Fruit fly (Drosophila melanogaster) whole organism, embryonic: ENCODE results near the gene CG43799.

Experiments used
- ATbp ChIP-seq: fragments of 200-800 bp; sonication (Bioruptor generic); optimal IDR thresholded peaks from 2 replicates; lab custom pipeline; 2017; ENCODE audit warnings: missing biosample characterization, mild to moderate bottlenecking, missing genetic modification characterization, missing genetic modification reagents
- Abd-B ChIP-seq: fragments of 200-800 bp; sonication (Bioruptor generic); optimal IDR thresholded peaks from 2 replicates; lab custom pipeline; 2018; ENCODE audit warnings: missing biosample characterization, mild to moderate bottlenecking, missing genetic modification characterization, moderate library complexity
- B-H1 ChIP-seq: fragments of 200-800 bp; sonication (Bioruptor generic); IDR thresholded peaks from 3 replicates; pipeline ENCODE4 v1.3.6; 2022; ENCODE audit warnings: missing biosample characterization, missing genetic modification characterization
- CG10147 ChIP-seq: fragments of 200-800 bp; sonication (Bioruptor generic); optimal IDR thresholded peaks from 2 replicates; lab custom pipeline; 2019; ENCODE audit warnings: missing biosample characterization, mild to moderate bottlenecking, missing genetic modification characterization, moderate library complexity
- CG10267 ChIP-seq: fragments of 200-800 bp; sonication (Bioruptor generic); optimal IDR thresholded peaks from 2 replicates; lab custom pipeline; 2018; ENCODE audit warnings: missing biosample characterization, mild to moderate bottlenecking, missing genetic modification characterization, moderate library complexity
- CG10462 ChIP-seq: fragments of 200-800 bp; sonication (Bioruptor generic); optimal IDR thresholded peaks from 2 replicates; lab custom pipeline; 2016; ENCODE audit warnings: missing biosample characterization, missing genetic modification characterization
- CG12104 ChIP-seq: fragments of 200-800 bp; sonication (Bioruptor generic); optimal IDR thresholded peaks from 3 replicates; lab custom pipeline; 2016; ENCODE audit warnings: missing biosample characterization, missing genetic modification characterization
- CG13894 ChIP-seq: fragments of 200-800 bp; sonication (Bioruptor generic); optimal IDR thresholded peaks from 3 replicates; lab custom pipeline; 2018; ENCODE audit warnings: missing biosample characterization, mild to moderate bottlenecking, missing genetic modification characterization, moderate library complexity
- CG15696 ChIP-seq: fragments of 200-800 bp; sonication (Bioruptor generic); optimal IDR thresholded peaks from 2 replicates; lab custom pipeline; 2019; ENCODE audit warnings: missing biosample characterization, mild to moderate bottlenecking, missing genetic modification characterization, moderate library complexity
- CG17361 ChIP-seq: fragments of 200-800 bp; sonication (Bioruptor generic); IDR thresholded peaks from 3 replicates; pipeline ENCODE4 v1.3.6; 2022; ENCODE audit warnings: missing biosample characterization, missing genetic modification characterization
- CG2199 ChIP-seq: fragments of 200-800 bp; sonication (Bioruptor generic); IDR thresholded peaks from 3 replicates; pipeline ENCODE4 v1.3.6; 2022; ENCODE audit warnings: missing biosample characterization, missing genetic modification characterization
- CG2202 ChIP-seq: fragments of 200-800 bp; sonication (Bioruptor generic); optimal IDR thresholded peaks from 2 replicates; lab custom pipeline; 2018; ENCODE audit warnings: missing biosample characterization, mild to moderate bottlenecking, missing genetic modification characterization
- CG31388 ChIP-seq: fragments of 200-800 bp; sonication (Bioruptor generic); optimal IDR thresholded peaks from 2 replicates; lab custom pipeline; 2016; ENCODE audit warnings: missing biosample characterization, missing genetic modification characterization
- CG34224 ChIP-seq: fragments of 200-800 bp; sonication (Bioruptor generic); IDR thresholded peaks from 3 replicates; pipeline ENCODE4 v1.3.6; 2022; ENCODE audit warnings: missing biosample characterization, missing genetic modification characterization; ENCODE audit not compliant: partially characterized antibody
- CG3995 ChIP-seq: fragments of 200-800 bp; sonication (Bioruptor generic); optimal IDR thresholded peaks from 3 replicates; lab custom pipeline; 2016; ENCODE audit warnings: missing biosample characterization, missing genetic modification characterization
- CG4282 ChIP-seq: fragments of 200-800 bp; sonication (Bioruptor generic); optimal IDR thresholded peaks from 2 replicates; lab custom pipeline; 2016; ENCODE audit warnings: missing biosample characterization, missing genetic modification characterization
- CG6683 ChIP-seq: fragments of 200-800 bp; sonication (Bioruptor generic); optimal IDR thresholded peaks from 2 replicates; lab custom pipeline; 2017; ENCODE audit warnings: missing biosample characterization, mild to moderate bottlenecking, missing genetic modification characterization, missing genetic modification reagents
- CG9215 ChIP-seq: fragments of 200-800 bp; sonication (Bioruptor generic); IDR thresholded peaks from 2 replicates; pipeline ENCODE4 v1.3.6; 2022; ENCODE audit warnings: missing biosample characterization, missing genetic modification characterization
- CG9932 ChIP-seq: fragments of 200-800 bp; sonication (Bioruptor generic); IDR thresholded peaks from 2 replicates; pipeline ENCODE4 v1.3.6; 2022; ENCODE audit warnings: missing biosample characterization, missing genetic modification characterization
- CHES-1-like ChIP-seq: fragments of 200-800 bp; sonication (Bioruptor generic); optimal IDR thresholded peaks from 2 replicates; lab custom pipeline; 2016; ENCODE audit warnings: missing biosample characterization, missing genetic modification characterization
- CrebB ChIP-seq: fragments of 200-800 bp; sonication (Bioruptor generic); optimal IDR thresholded peaks from 3 replicates; lab custom pipeline; 2018; ENCODE audit warnings: missing biosample characterization, mild to moderate bottlenecking, missing genetic modification characterization
- D19B ChIP-seq: fragments of 200-800 bp; sonication (Bioruptor generic); optimal IDR thresholded peaks from 2 replicates; lab custom pipeline; 2017; ENCODE audit warnings: missing biosample characterization, mild to moderate bottlenecking, missing genetic modification characterization
- Dip2 ChIP-seq: fragments of 200-800 bp; sonication (Bioruptor generic); IDR thresholded peaks from 2 replicates; pipeline ENCODE4 v1.3.6; 2022; ENCODE audit warnings: missing biosample characterization, missing genetic modification characterization
- Dll ChIP-seq: fragments of 200-800 bp; sonication (Bioruptor generic); IDR thresholded peaks from 4 replicates; pipeline ENCODE4 v1.3.6; 2022; ENCODE audit warnings: missing biosample characterization, missing genetic modification characterization; ENCODE audit not compliant: partially characterized antibody
- HLH4C ChIP-seq: fragments of 200-800 bp; sonication (Bioruptor generic); IDR thresholded peaks from 3 replicates; pipeline ENCODE4 v1.3.6; 2022; ENCODE audit warnings: missing biosample characterization, missing genetic modification characterization; ENCODE audit not compliant: partially characterized antibody
- Mes4 ChIP-seq: fragments of 200-800 bp; sonication (Bioruptor generic); optimal IDR thresholded peaks from 2 replicates; lab custom pipeline; 2016; ENCODE audit warnings: missing biosample characterization, missing genetic modification characterization
- Nf-YC ChIP-seq: fragments of 200-800 bp; optimal IDR thresholded peaks from 3 replicates; lab custom pipeline; 2019; ENCODE audit warnings: missing biosample characterization, mild to moderate bottlenecking, missing genetic modification characterization, moderate library complexity
- Stat92E ChIP-seq, 3 experiments: fragments of >200 bp in 2 of 3; fragments of 200-800 bp in 1 of 3; sonication (Bioruptor generic) in 1 of 3; optimal IDR thresholded peaks; 2 replicates each; lab custom pipeline; 2017 to 2019; ENCODE audit warnings: missing biosample characterization in 3 of 3, missing genetic modification characterization in 3 of 3, mild to moderate bottlenecking in 1 of 3, moderate library complexity in 1 of 3
- Taf1 ChIP-seq: fragments of 200-800 bp; sonication (Bioruptor generic); IDR thresholded peaks from 2 replicates; pipeline ENCODE4 v1.3.6; 2022; ENCODE audit warnings: missing biosample characterization, missing genetic modification characterization
- al ChIP-seq: fragments of 200-800 bp; sonication (Bioruptor generic); IDR thresholded peaks from 2 replicates; pipeline ENCODE4 v1.3.6; 2022; ENCODE audit warnings: missing biosample characterization, missing genetic modification characterization
- ap ChIP-seq: fragments of 200-800 bp; sonication (Bioruptor generic); IDR thresholded peaks from 2 replicates; pipeline ENCODE4 v1.3.6; 2022; ENCODE audit warnings: missing biosample characterization, missing genetic modification characterization
- br ChIP-seq: fragments of >200 bp; optimal IDR thresholded peaks from 2 replicates; lab custom pipeline; 2017
- bsh ChIP-seq, 2 experiments: fragments of 200-800 bp; sonication (Bioruptor generic); optimal IDR thresholded peaks; 2 replicates each; lab custom pipeline; 2017 to 2018; ENCODE audit warnings: mild to moderate bottlenecking in 2 of 2, missing biosample characterization in 2 of 2, missing genetic modification characterization in 2 of 2, moderate library complexity in 1 of 2
- ci ChIP-seq: fragments of 200-800 bp; sonication (Bioruptor generic); IDR thresholded peaks from 3 replicates; pipeline ENCODE4 v1.3.6; 2022; ENCODE audit warnings: missing biosample characterization, missing genetic modification characterization
- dm ChIP-seq: fragments of 200-800 bp; sonication (Bioruptor generic); optimal IDR thresholded peaks from 3 replicates; lab custom pipeline; 2016; ENCODE audit warnings: missing biosample characterization, missing genetic modification characterization
- eyg ChIP-seq: fragments of 200-800 bp; sonication (Bioruptor generic); optimal IDR thresholded peaks from 3 replicates; lab custom pipeline; 2016; ENCODE audit warnings: missing biosample characterization, missing genetic modification characterization
- gem ChIP-seq: fragments of 200-800 bp; sonication (Bioruptor generic); optimal IDR thresholded peaks from 2 replicates; lab custom pipeline; 2019; ENCODE audit warnings: missing biosample characterization, mild to moderate bottlenecking, missing genetic modification characterization, moderate library complexity
- gfzf ChIP-seq: fragments of 200-800 bp; sonication (Bioruptor generic); optimal IDR thresholded peaks from 2 replicates; lab custom pipeline; 2016; ENCODE audit warnings: missing biosample characterization, mild to moderate bottlenecking, missing genetic modification characterization, moderate library complexity
- grau ChIP-seq: fragments of 200-800 bp; optimal IDR thresholded peaks from 3 replicates; lab custom pipeline; 2019; ENCODE audit warnings: missing biosample characterization, mild to moderate bottlenecking, missing genetic modification characterization, moderate library complexity
- ind ChIP-seq: fragments of 200-800 bp; sonication (Bioruptor generic); optimal IDR thresholded peaks from 3 replicates; lab custom pipeline; 2016; ENCODE audit warnings: missing biosample characterization, missing genetic modification characterization
- odd ChIP-seq: fragments of 200-800 bp; sonication (Bioruptor generic); optimal IDR thresholded peaks from 2 replicates; lab custom pipeline; 2017; ENCODE audit warnings: missing biosample characterization, mild to moderate bottlenecking, missing genetic modification characterization
- phol ChIP-seq: fragments of 200-800 bp; sonication (Bioruptor generic); optimal IDR thresholded peaks from 3 replicates; lab custom pipeline; 2018; ENCODE audit warnings: missing biosample characterization, mild to moderate bottlenecking, missing genetic modification characterization, moderate library complexity
- pita ChIP-seq: fragments of 200-800 bp; sonication (Bioruptor generic); optimal IDR thresholded peaks from 2 replicates; lab custom pipeline; 2017; ENCODE audit warnings: missing biosample characterization, mild to moderate bottlenecking, missing genetic modification characterization
- prd ChIP-seq, 3 experiments: fragments of >200 bp in 2 of 3; fragments of 200-800 bp in 1 of 3; sonication (Bioruptor generic) in 1 of 3; optimal IDR thresholded peaks in 2 of 3; IDR thresholded peaks in 1 of 3; 2 replicates in 2 of 3; 3 replicates in 1 of 3; pipeline versions ENCODE4 v1.3.6 to Lab custom; 2017 to 2022; ENCODE audit warnings: missing biosample characterization in 1 of 3, missing genetic modification characterization in 1 of 3
- rib ChIP-seq: fragments of 200-800 bp; sonication (Bioruptor generic); IDR thresholded peaks from 2 replicates; pipeline ENCODE4 v1.3.6; 2022; ENCODE audit warnings: missing biosample characterization, missing genetic modification characterization
- run ChIP-seq: fragments of 200-800 bp; sonication (Bioruptor generic); optimal IDR thresholded peaks from 3 replicates; lab custom pipeline; 2018; ENCODE audit warnings: missing biosample characterization, mild to moderate bottlenecking, missing genetic modification characterization
- sens ChIP-seq: fragments of 200-800 bp; sonication (Bioruptor generic); peaks from one replicate; lab custom pipeline; 2016; ENCODE audit warnings: missing biosample characterization, missing genetic modification characterization
- stwl ChIP-seq: fragments of 200-800 bp; sonication (Bioruptor generic); optimal IDR thresholded peaks from 3 replicates; lab custom pipeline; 2018; ENCODE audit warnings: missing biosample characterization, mild to moderate bottlenecking, missing genetic modification characterization, moderate library complexity
- usp ChIP-seq: fragments of >200 bp; optimal IDR thresholded peaks from 2 replicates; lab custom pipeline; 2017; ENCODE audit warnings: missing biosample characterization, missing genetic modification characterization

Gene CG43799

DNA sequence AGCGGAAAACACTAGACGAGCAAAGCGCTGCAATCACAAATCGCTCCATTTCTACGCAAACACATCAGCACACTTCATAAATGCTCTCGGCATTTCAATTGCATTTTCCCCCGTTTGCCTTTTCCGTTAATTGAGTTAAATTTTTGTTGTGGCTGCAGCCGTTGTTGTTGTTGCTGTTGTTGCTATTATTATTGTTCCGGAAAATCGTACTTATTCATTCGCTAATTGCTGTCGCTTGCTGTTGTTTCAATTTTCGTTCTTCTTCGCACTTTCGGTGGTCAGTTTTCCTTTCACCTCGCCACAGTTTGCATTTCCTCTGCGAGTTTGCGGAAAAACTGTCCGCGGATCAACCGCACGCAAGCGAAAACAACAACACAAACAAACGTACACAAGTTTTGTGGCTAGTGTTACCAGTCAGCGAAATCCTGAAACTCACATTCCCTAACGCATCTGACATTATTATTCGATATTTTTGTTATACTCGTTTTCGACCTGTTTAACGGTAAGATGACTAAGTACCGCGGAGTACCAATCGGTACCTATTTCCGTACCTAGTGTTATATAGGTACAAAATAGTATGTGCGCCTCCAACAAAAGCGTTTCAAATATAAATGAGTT lies 7.8 kb upstream of the CG43799 start, which contains the start of gene CG13784 (continued):
- TF ChIP-seq bsh (GFP tag; optimal IDR thresholded peaks at IDR 0.05; lab: Kevin White, UChicago), result peak in 1 of 2 experiments; percentile 39
- TF ChIP-seq ATbp, result no peak
- TF ChIP-seq rib (GFP tag; lab: Robert Waterston, UW), result peak; percentile 74
- no peak for TF ChIP-seq D19B
- TF ChIP-seq gem, result peak; percentile 34
- no peak for TF ChIP-seq Abd-B
- TF ChIP-seq gfzf, result peak; percentile 96
- TF ChIP-seq Dll (GFP tag; lab: Robert Waterston, UW), result peak; percentile 50; the same call in 2 of the 4 replicates
- peak; percentile 21 for TF ChIP-seq CG15696
- TF ChIP-seq Mes4, result peak; percentile 42
- peak in 2 of 3 experiments; percentile 82 for TF ChIP-seq Stat92E (GFP tag; optimal IDR thresholded peaks at IDR 0.05; lab: Kevin White, UChicago)
- peak; percentile 5 for TF ChIP-seq dm (GFP tag; lab: Kevin White, UChicago)
- TF ChIP-seq CG2199 (GFP tag; lab: Robert Waterston, UW), result no peak
- TF ChIP-seq CrebB (tag; lab: Kevin White, UChicago), result peak; percentile 45
- TF ChIP-seq usp (GFP tag; lab: Kevin White, UChicago), result no peak
- 0 out of 2 replicates have a peak, but pooled peaks have one; percentile 25 for TF ChIP-seq al (GFP tag; lab: Robert Waterston, UW)
- TF ChIP-seq sens (GFP tag; lab: Kevin White, UChicago), result peak; percentile 84
- peak; percentile 55 for TF ChIP-seq CG9932 (GFP tag; lab: Robert Waterston, UW)
- peak; percentile 76 for TF ChIP-seq CG13894 (tag; lab: Kevin White, UChicago)
- TF ChIP-seq run (tag; lab: Kevin White, UChicago), result peak; percentile 13
- TF ChIP-seq pita, result no peak
- no peak for TF ChIP-seq B-H1 (GFP tag; lab: Robert Waterston, UW)
- TF ChIP-seq br (lab: Kevin White, UChicago), result no peak
- TF ChIP-seq CG4282 (GFP tag; lab: Kevin White, UChicago), result no peak
- no peak for TF ChIP-seq Taf1 (GFP tag; lab: Robert Waterston, UW)
- peak; percentile 65 for TF ChIP-seq CG10462 (GFP tag; lab: Kevin White, UChicago)
- peak; percentile 75 for TF ChIP-seq CHES-1-like (GFP tag; lab: Kevin White, UChicago)
- no peak for TF ChIP-seq CG10147 (GFP tag; lab: Kevin White, UChicago)
- peak; percentile 36; the same call in 1 of the 3 replicates for TF ChIP-seq HLH4C (GFP tag; lab: Robert Waterston, UW)
- no peak for TF ChIP-seq Dip2 (GFP tag; lab: Robert Waterston, UW)
- no peak for TF ChIP-seq prd (optimal IDR thresholded peaks at IDR 0.05; lab: Kevin White, UChicago)
- TF ChIP-seq prd (GFP tag; IDR thresholded peaks at IDR 0.05; lab: Robert Waterston, UW), result no peak
- TF ChIP-seq eyg (GFP tag; lab: Kevin White, UChicago), result no peak
- no peak for TF ChIP-seq CG31388
- TF ChIP-seq stwl, result peak; percentile 90
- peak; percentile 6 for TF ChIP-seq ind (GFP tag; lab: Kevin White, UChicago)
- no peak for TF ChIP-seq CG12104 (GFP tag; lab: Kevin White, UChicago)
- TF ChIP-seq Nf-YC (tag; lab: Kevin White, UChicago), result peak; percentile 55
- TF ChIP-seq CG17361 (GFP tag; lab: Robert Waterston, UW), result peak; percentile 47; the same call in 1 of the 3 replicates
- TF ChIP-seq CG10267 (tag; lab: Kevin White, UChicago), result peak; percentile 67
- no peak for TF ChIP-seq ap (GFP tag; lab: Robert Waterston, UW)
- peak; percentile 52; the same call in 1 of the 3 replicates for TF ChIP-seq ci
- TF ChIP-seq CG2202 (tag; lab: Kevin White, UChicago), result peak; percentile 35
- TF ChIP-seq CG6683 (GFP tag; lab: Kevin White, UChicago), result peak; percentile 33
- no peak for TF ChIP-seq CG34224 (GFP tag; lab: Robert Waterston, UW)
- peak; percentile 15 for TF ChIP-seq CG3995
- no peak for TF ChIP-seq CG9215 (GFP tag; lab: Robert Waterston, UW)
- peak; percentile 52 for TF ChIP-seq phol (tag; lab: Kevin White, UChicago)
- peak; percentile 29 for TF ChIP-seq odd
- peak; percentile 20 for TF ChIP-seq grau (tag; lab: Kevin White, UChicago)
